Fruit fly (Drosophila melanogaster): ENCODE measurements around the gene CG14718.

- TF ChIP-seq fd59A (GFP tag; optimal IDR thresholded peaks at IDR 0.05) (no peak), CG10669 (GFP tag; optimal IDR thresholded peaks at IDR 0.05) (no peak), CG6792 (GFP tag; optimal IDR thresholded peaks at IDR 0.05) (no peak), CG10631 (GFP tag; optimal IDR thresholded peaks at IDR 0.05) (no peak), achi (GFP tag; optimal IDR thresholded peaks at IDR 0.05) (no peak), CG4318 (GFP tag; optimal IDR thresholded peaks at IDR 0.05) (no peak), CG3919 (GFP tag; optimal IDR thresholded peaks at IDR 0.05) (no peak)
Observed at dm6 chr3R:11751756-11752155, 51.3 kb downstream of the CG14718 start.

All from whole organism, prepupa.